Fruit fly (Drosophila melanogaster) whole organism, embryonic: ENCODE data around the gene qjt.

Experiments
- BtbVII ChIP-seq: fragments of 200-800 bp; sonication (Bioruptor generic); optimal IDR thresholded peaks from 3 replicates; lab custom pipeline; 2017; ENCODE audit warnings: missing biosample characterization, mild to moderate bottlenecking, missing genetic modification characterization
- CG10366 ChIP-seq: fragments of 200-800 bp; sonication (Bioruptor generic); IDR thresholded peaks from 2 replicates; pipeline ENCODE4 v1.3.6; 2022; ENCODE audit warnings: missing biosample characterization, missing genetic modification characterization
- CG10431 ChIP-seq: fragments of 200-800 bp; sonication (Bioruptor generic); optimal IDR thresholded peaks from 3 replicates; lab custom pipeline; 2018; ENCODE audit warnings: missing biosample characterization, mild to moderate bottlenecking, missing genetic modification characterization
- CG10543 ChIP-seq: fragments of 200-800 bp; sonication (Bioruptor generic); optimal IDR thresholded peaks from 3 replicates; lab custom pipeline; 2017; ENCODE audit warnings: missing biosample characterization, mild to moderate bottlenecking, missing genetic modification characterization, moderate library complexity
- CG11093 ChIP-seq: fragments of 200-800 bp; sonication (Bioruptor generic); IDR thresholded peaks from 3 replicates; pipeline ENCODE4 v1.3.6; 2022; ENCODE audit warnings: missing biosample characterization, missing genetic modification characterization
- CG1233 ChIP-seq: fragments of 200-800 bp; sonication (Bioruptor generic); optimal IDR thresholded peaks from 4 replicates; lab custom pipeline; 2018; ENCODE audit warnings: missing biosample characterization, mild to moderate bottlenecking, missing genetic modification characterization
- CG1529 ChIP-seq: fragments of 200-800 bp; sonication (Bioruptor generic); optimal IDR thresholded peaks from 3 replicates; lab custom pipeline; 2018; ENCODE audit warnings: missing biosample characterization, missing genetic modification characterization
- CG15479 ChIP-seq: fragments of 200-800 bp; sonication (Bioruptor generic); optimal IDR thresholded peaks from 3 replicates; lab custom pipeline; 2019; ENCODE audit warnings: missing biosample characterization, mild to moderate bottlenecking, missing genetic modification characterization, moderate library complexity
- CG17385 ChIP-seq: fragments of 200-800 bp; sonication (Bioruptor generic); optimal IDR thresholded peaks from 3 replicates; lab custom pipeline; 2018; ENCODE audit warnings: missing biosample characterization, mild to moderate bottlenecking, missing genetic modification characterization
- CG17829 ChIP-seq: fragments of 200-800 bp; optimal IDR thresholded peaks from 2 replicates; lab custom pipeline; 2019; ENCODE audit warnings: missing biosample characterization, mild to moderate bottlenecking, missing genetic modification characterization, moderate library complexity
- CG17912 ChIP-seq: fragments of 200-800 bp; sonication (Bioruptor generic); optimal IDR thresholded peaks from 2 replicates; lab custom pipeline; 2018; ENCODE audit warnings: missing biosample characterization, mild to moderate bottlenecking, missing genetic modification characterization
- CG2116 ChIP-seq: fragments of 200-800 bp; sonication (Bioruptor generic); optimal IDR thresholded peaks from 3 replicates; lab custom pipeline; 2018; ENCODE audit warnings: missing biosample characterization, mild to moderate bottlenecking, missing genetic modification characterization
- CG33213 ChIP-seq: fragments of 200-800 bp; sonication (Bioruptor generic); optimal IDR thresholded peaks from 3 replicates; lab custom pipeline; 2016; ENCODE audit warnings: missing biosample characterization, missing genetic modification characterization
- CG6654 ChIP-seq: fragments of 200-800 bp; sonication (Bioruptor generic); optimal IDR thresholded peaks from 2 replicates; lab custom pipeline; 2017; ENCODE audit warnings: missing biosample characterization, mild to moderate bottlenecking, missing genetic modification characterization
- CG6854 ChIP-seq: fragments of 200-800 bp; sonication (Bioruptor generic); optimal IDR thresholded peaks from 3 replicates; lab custom pipeline; 2017; ENCODE audit warnings: missing biosample characterization, mild to moderate bottlenecking, missing genetic modification characterization
- CG7271 ChIP-seq: fragments of 200-800 bp; sonication (Bioruptor generic); optimal IDR thresholded peaks from 2 replicates; lab custom pipeline; 2018; ENCODE audit warnings: missing biosample characterization, mild to moderate bottlenecking, missing genetic modification characterization, moderate library complexity
- CG8924 ChIP-seq: fragments of 200-800 bp; optimal IDR thresholded peaks from 3 replicates; lab custom pipeline; 2019; ENCODE audit warnings: missing biosample characterization, mild to moderate bottlenecking, missing genetic modification characterization, moderate library complexity
- D ChIP-seq, 2 experiments: fragments of 200-800 bp in 1 of 2; fragments of >200 bp in 1 of 2; sonication (Bioruptor generic) in 1 of 2; optimal IDR thresholded peaks; 2 replicates in 1 of 2; 3 replicates in 1 of 2; lab custom pipeline; 2017; ENCODE audit warnings: mild to moderate bottlenecking in 1 of 2, missing biosample characterization in 1 of 2, missing genetic modification characterization in 1 of 2, missing genetic modification reagents in 1 of 2
- Dip2 ChIP-seq: fragments of 200-800 bp; sonication (Bioruptor generic); IDR thresholded peaks from 2 replicates; pipeline ENCODE4 v1.3.6; 2022; ENCODE audit warnings: missing biosample characterization, missing genetic modification characterization
- Eip74EF ChIP-seq, 2 experiments: fragments of 200-800 bp in 1 of 2; fragments of >200 bp in 1 of 2; sonication (Bioruptor generic) in 1 of 2; optimal IDR thresholded peaks; 2 replicates each; lab custom pipeline; 2017 to 2019; ENCODE audit warnings: missing biosample characterization in 2 of 2, missing genetic modification characterization in 2 of 2, mild to moderate bottlenecking in 1 of 2, moderate library complexity in 1 of 2
- Gsc ChIP-seq: fragments of 200-800 bp; sonication (Bioruptor generic); IDR thresholded peaks from 2 replicates; pipeline ENCODE4 v1.3.6; 2022; ENCODE audit warnings: missing biosample characterization, missing genetic modification characterization
- HLH3B ChIP-seq: fragments of 200-800 bp; sonication (Bioruptor generic); IDR thresholded peaks from 2 replicates; pipeline ENCODE4 v1.3.6; 2022; ENCODE audit warnings: missing biosample characterization, missing genetic modification characterization
- HLH4C ChIP-seq: fragments of 200-800 bp; sonication (Bioruptor generic); IDR thresholded peaks from 3 replicates; pipeline ENCODE4 v1.3.6; 2022; ENCODE audit warnings: missing biosample characterization, missing genetic modification characterization; ENCODE audit not compliant: partially characterized antibody
- HmgZ ChIP-seq: fragments of 200-800 bp; sonication (Bioruptor generic); optimal IDR thresholded peaks from 2 replicates; lab custom pipeline; 2018; ENCODE audit warnings: missing biosample characterization, mild to moderate bottlenecking, missing genetic modification characterization
- Hmr ChIP-seq: fragments of 200-800 bp; sonication (Bioruptor generic); optimal IDR thresholded peaks from 3 replicates; lab custom pipeline; 2017; ENCODE audit warnings: mild to moderate bottlenecking, missing biosample characterization, missing genetic modification reagents, missing genetic modification characterization
- Hmx ChIP-seq: fragments of 200-800 bp; sonication (Bioruptor generic); optimal IDR thresholded peaks from 2 replicates; lab custom pipeline; 2016; ENCODE audit warnings: missing biosample characterization, missing genetic modification characterization
- Lim3 ChIP-seq: fragments of 200-800 bp; sonication (Bioruptor generic); IDR thresholded peaks from 2 replicates; pipeline ENCODE4 v1.3.6; 2022; ENCODE audit warnings: missing biosample characterization, missing genetic modification characterization
- MBD-R2 ChIP-seq: fragments of 200-800 bp; sonication (Bioruptor generic); IDR thresholded peaks from 2 replicates; pipeline ENCODE4 v1.3.6; 2022; ENCODE audit warnings: missing biosample characterization, missing genetic modification characterization
- Myb ChIP-seq: fragments of 200-800 bp; sonication (Bioruptor generic); optimal IDR thresholded peaks from 2 replicates; lab custom pipeline; 2016; ENCODE audit warnings: missing biosample characterization, missing genetic modification characterization
- PHDP ChIP-seq: fragments of 200-800 bp; sonication (Bioruptor generic); optimal IDR thresholded peaks from 3 replicates; lab custom pipeline; 2018; ENCODE audit warnings: missing biosample characterization, mild to moderate bottlenecking, missing genetic modification characterization, moderate library complexity
- Pdp1 ChIP-seq, 2 experiments: fragments of 200-800 bp; sonication (Bioruptor generic); optimal IDR thresholded peaks; 3 replicates each; lab custom pipeline; 2016; ENCODE audit warnings: missing biosample characterization in 2 of 2, missing genetic modification characterization in 2 of 2, mild to moderate bottlenecking in 1 of 2, moderate library complexity in 1 of 2
- Ssrp ChIP-seq: fragments of 200-800 bp; sonication (Bioruptor generic); optimal IDR thresholded peaks from 2 replicates; lab custom pipeline; 2018; ENCODE audit warnings: missing biosample characterization, mild to moderate bottlenecking, missing genetic modification characterization, moderate library complexity
- Usf ChIP-seq: fragments of 200-800 bp; sonication (Bioruptor generic); optimal IDR thresholded peaks from 2 replicates; lab custom pipeline; 2017; ENCODE audit warnings: missing genotype, missing biosample characterization, missing genetic modification characterization
- chm ChIP-seq: fragments of 200-800 bp; sonication (Bioruptor generic); IDR thresholded peaks from 2 replicates; pipeline ENCODE4 v1.3.6; 2022; ENCODE audit warnings: missing biosample characterization, missing genetic modification characterization
- chn ChIP-seq: fragments of 200-800 bp; sonication (Bioruptor generic); optimal IDR thresholded peaks from 2 replicates; lab custom pipeline; 2016; ENCODE audit warnings: missing biosample characterization, missing genetic modification characterization
- cwo ChIP-seq: fragments of 200-800 bp; sonication (Bioruptor generic); optimal IDR thresholded peaks from 3 replicates; lab custom pipeline; 2017; ENCODE audit warnings: missing biosample characterization, missing genetic modification characterization, mild to moderate bottlenecking, moderate library complexity, missing genetic modification reagents
- ewg ChIP-seq: fragments of 200-800 bp; sonication (Bioruptor generic); optimal IDR thresholded peaks from 3 replicates; lab custom pipeline; 2017; ENCODE audit warnings: mild to moderate bottlenecking, missing biosample characterization, missing genetic modification reagents, missing genetic modification characterization
- fd3F ChIP-seq: fragments of 200-800 bp; sonication (Bioruptor generic); optimal IDR thresholded peaks from 2 replicates; lab custom pipeline; 2018; ENCODE audit warnings: missing biosample characterization, mild to moderate bottlenecking, missing genetic modification characterization, moderate library complexity
- fru ChIP-seq: fragments of >200 bp; optimal IDR thresholded peaks from 2 replicates; lab custom pipeline; 2017
- gfzf ChIP-seq: fragments of 200-800 bp; sonication (Bioruptor generic); optimal IDR thresholded peaks from 2 replicates; lab custom pipeline; 2016; ENCODE audit warnings: missing biosample characterization, mild to moderate bottlenecking, missing genetic modification characterization, moderate library complexity
- gsb ChIP-seq: fragments of 200-800 bp; sonication (Bioruptor generic); IDR thresholded peaks from 2 replicates; pipeline ENCODE4 v1.3.6; 2022; ENCODE audit warnings: missing biosample characterization, missing genetic modification characterization
- lilli ChIP-seq: fragments of 200-800 bp; sonication (Bioruptor generic); optimal IDR thresholded peaks from 3 replicates; lab custom pipeline; 2016; ENCODE audit warnings: missing biosample characterization, missing genetic modification characterization
- pb ChIP-seq: fragments of 200-800 bp; sonication (Bioruptor generic); optimal IDR thresholded peaks from 3 replicates; lab custom pipeline; 2016; ENCODE audit warnings: missing biosample characterization, missing genetic modification characterization
- pfk ChIP-seq: fragments of 200-800 bp; sonication (Bioruptor generic); optimal IDR thresholded peaks from 2 replicates; lab custom pipeline; 2018; ENCODE audit warnings: missing biosample characterization, mild to moderate bottlenecking, missing genetic modification characterization, moderate library complexity
- pum ChIP-seq: fragments of 200-800 bp; sonication (Bioruptor generic); optimal IDR thresholded peaks from 2 replicates; lab custom pipeline; 2016; ENCODE audit warnings: missing biosample characterization, missing genetic modification characterization
- so ChIP-seq: fragments of 200-800 bp; sonication (Bioruptor generic); IDR thresholded peaks from 3 replicates; pipeline ENCODE4 v1.3.6; 2022; ENCODE audit warnings: missing biosample characterization, missing genetic modification characterization
- sob ChIP-seq: fragments of 200-800 bp; sonication (Bioruptor generic); IDR thresholded peaks from 2 replicates; pipeline ENCODE4 v1.3.6; 2022; ENCODE audit warnings: missing biosample characterization, missing genetic modification characterization
- trh ChIP-seq: fragments of 200-800 bp; sonication (Bioruptor generic); optimal IDR thresholded peaks from 2 replicates; lab custom pipeline; 2016; ENCODE audit warnings: missing biosample characterization, missing genetic modification characterization
- usp ChIP-seq: fragments of >200 bp; optimal IDR thresholded peaks from 2 replicates; lab custom pipeline; 2017; ENCODE audit warnings: missing biosample characterization, missing genetic modification characterization
- yki ChIP-seq: fragments of >200 bp; optimal IDR thresholded peaks from 3 replicates; lab custom pipeline; 2018
- zen ChIP-seq: fragments of 200-800 bp; sonication (Bioruptor generic); optimal IDR thresholded peaks from 3 replicates; lab custom pipeline; 2018; ENCODE audit warnings: missing biosample characterization, mild to moderate bottlenecking, missing genetic modification characterization, moderate library complexity

The qjt gene

dm6 chr3L:17433555-17433954 lies 45.3 kb upstream of the qjt start, which contains the start of the genes Coq4 and CG32176 (continued):
- TF ChIP-seq sob (GFP tag; lab: Robert Waterston, UW) (peak; percentile 98), CG10366 (GFP tag; lab: Robert Waterston, UW) (peak; percentile 98), CG7271 (tag; lab: Kevin White, UChicago) (peak; percentile 88), PHDP (tag; lab: Kevin White, UChicago) (peak; percentile 98), HmgZ (peak; percentile 99), CG17829 (tag; lab: Kevin White, UChicago) (peak; percentile 98), usp (GFP tag; lab: Kevin White, UChicago) (no peak), CG15479 (peak; percentile 7), CG10431 (GFP tag; lab: Kevin White, UChicago) (peak; percentile 92), Hmx (GFP tag; lab: Kevin White, UChicago) (peak; percentile 95), Eip74EF (GFP tag; optimal IDR thresholded peaks at IDR 0.05; lab: Kevin White, UChicago) (peak in 1 of 2 experiments; percentile 89), fru (lab: Kevin White, UChicago) (no peak), CG1529 (peak; percentile 93), CG2116 (GFP tag; lab: Kevin White, UChicago) (peak; percentile 88), CG10543 (peak; percentile 96), yki (lab: Kevin White, UChicago) (no peak), gfzf (GFP tag; lab: Kevin White, UChicago) (no peak), Pdp1 (GFP tag; optimal IDR thresholded peaks at IDR 0.05; lab: Kevin White, UChicago) (peak; percentile 96 to 99), gsb (GFP tag; lab: Robert Waterston, UW) (peak; percentile 96), pum (GFP tag; lab: Kevin White, UChicago) (peak; percentile 99), lilli (GFP tag; lab: Kevin White, UChicago) (peak; percentile 100), ewg (GFP tag; lab: Kevin White, UChicago) (peak; percentile 94), Ssrp (tag; lab: Kevin White, UChicago) (peak; percentile 98), Dip2 (GFP tag; lab: Robert Waterston, UW) (peak; percentile 64), CG17385 (GFP tag; lab: Kevin White, UChicago) (peak; percentile 93), MBD-R2 (GFP tag; lab: Robert Waterston, UW) (peak; percentile 99), pb (peak; percentile 95), Hmr (GFP tag; lab: Kevin White, UChicago) (peak; percentile 97), CG17912 (GFP tag; lab: Kevin White, UChicago) (peak; percentile 90), trh (GFP tag; lab: Kevin White, UChicago) (peak; percentile 98), Usf (GFP tag; lab: Kevin White, UChicago) (peak; percentile 94), cwo (GFP tag; lab: Kevin White, UChicago) (peak; percentile 92), CG6654 (GFP tag; lab: Kevin White, UChicago) (peak; percentile 87), CG33213 (peak; percentile 97), HLH4C (GFP tag; lab: Robert Waterston, UW) (peak; percentile 62), HLH3B (peak; percentile 97), CG6854 (GFP tag; lab: Kevin White, UChicago) (peak; percentile 88), chm (GFP tag; lab: Robert Waterston, UW) (peak; percentile 98), zen (tag; lab: Kevin White, UChicago) (peak; percentile 97), CG1233 (peak; percentile 97), CG8924 (peak; percentile 97), so (GFP tag; lab: Robert Waterston, UW) (peak; percentile 97), chn (GFP tag; lab: Kevin White, UChicago) (peak; percentile 99), Gsc (GFP tag; lab: Robert Waterston, UW) (peak; percentile 93), Myb (GFP tag; lab: Kevin White, UChicago) (peak; percentile 88), Lim3 (GFP tag; lab: Robert Waterston, UW) (peak; percentile 86), pfk (GFP tag; lab: Kevin White, UChicago) (peak; percentile 49), D (optimal IDR thresholded peaks at IDR 0.05; lab: Kevin White, UChicago) (no peak), D (GFP tag; optimal IDR thresholded peaks at IDR 0.05; lab: Kevin White, UChicago) (peak; percentile 96), CG11093 (GFP tag; lab: Robert Waterston, UW) (peak; percentile 96), BtbVII (peak; percentile 94), fd3F (GFP tag; lab: Kevin White, UChicago) (peak; percentile 97)
